Fruit fly (Drosophila melanogaster): ENCODE results near the gene oc.

Gene oc

dm6 chrX:8588607-8589171 is 61.8 kb downstream of the oc start, which contains the start of gene CG12081 (continued):
- TF ChIP-seq nerfin-2 (GFP tag; IDR thresholded peaks at IDR 0.05; ENCODE audit: partially characterized antibody) (peak; percentile 85), CG11247 (GFP tag; IDR thresholded peaks at IDR 0.05) (no peak), NK7.1 (GFP tag; optimal IDR thresholded peaks at IDR 0.05) (no peak), Mrtf (GFP tag; IDR thresholded peaks at IDR 0.05) (no peak), gsb (GFP tag; IDR thresholded peaks at IDR 0.05) (no peak), CG8359 (GFP tag; optimal IDR thresholded peaks at IDR 0.05; ENCODE audit: borderline replicate concordance) (no peak), unpg (GFP tag; optimal IDR thresholded peaks at IDR 0.05) (no peak), CG17328 (GFP tag; IDR thresholded peaks at IDR 0.05) (no peak), CG12659 (GFP tag; optimal IDR thresholded peaks at IDR 0.05) (peak; percentile 90), CG17361 (GFP tag; IDR thresholded peaks at IDR 0.05) (no peak), CG42726 (GFP tag; IDR thresholded peaks at IDR 0.05; ENCODE audit: partially characterized antibody) (peak; percentile 83), usp (GFP tag; optimal IDR thresholded peaks at IDR 0.05) (no peak), sna (GFP tag; IDR thresholded peaks at IDR 0.05; ENCODE audit: partially characterized antibody) (peak; percentile 81), slp2 (GFP tag; optimal IDR thresholded peaks at IDR 0.05) (no peak), CG6689 (GFP tag; IDR thresholded peaks at IDR 0.05) (no peak), CG8281 (tag; optimal IDR thresholded peaks at IDR 0.05) (no peak), CG31224 (GFP tag; IDR thresholded peaks at IDR 0.05) (no peak), tap (tag; optimal IDR thresholded peaks at IDR 0.05) (no peak), CG8478 (optimal IDR thresholded peaks at IDR 0.05) (no peak), hb (GFP tag; IDR thresholded peaks at IDR 0.05; ENCODE audit: partially characterized antibody) (peak; percentile 85), CG12744 (GFP tag; optimal IDR thresholded peaks at IDR 0.05) (no peak), shn (GFP tag; optimal IDR thresholded peaks at IDR 0.05) (no peak), CG7963 (GFP tag; IDR thresholded peaks at IDR 0.05; ENCODE audit: partially characterized antibody) (peak; percentile 87), Dfd (GFP tag; optimal IDR thresholded peaks at IDR 0.05) (no peak), dmrt11E (tag; optimal IDR thresholded peaks at IDR 0.05) (no peak), Ravus (GFP tag; IDR thresholded peaks at IDR 0.05) (no peak), unc-4 (GFP tag; IDR thresholded peaks at IDR 0.05; ENCODE audit: partially characterized antibody) (peak; percentile 83), CG9215 (GFP tag; IDR thresholded peaks at IDR 0.05) (no peak), Dek (tag; optimal IDR thresholded peaks at IDR 0.05) (peak; percentile 7), CG3163 (GFP tag; optimal IDR thresholded peaks at IDR 0.05) (no peak), nau (GFP tag; optimal IDR thresholded peaks at IDR 0.05) (no peak), mld (GFP tag; IDR thresholded peaks at IDR 0.05; ENCODE audit: partially characterized antibody) (peak; percentile 86; the same call in 2 of the 3 replicates), PHDP (tag; optimal IDR thresholded peaks at IDR 0.05) (no peak), CG17612 (GFP tag; IDR thresholded peaks at IDR 0.05) (no peak), abd-A (tag; optimal IDR thresholded peaks at IDR 0.05) (no peak), sim (GFP tag; IDR thresholded peaks at IDR 0.05) (no peak), TFAM (GFP tag; optimal IDR thresholded peaks at IDR 0.05) (no peak), pnt (GFP tag; optimal IDR thresholded peaks at IDR 0.05) (no peak), ftz-f1 (GFP tag; optimal IDR thresholded peaks at IDR 0.05) (peak; percentile 94), Fer1 (GFP tag; optimal IDR thresholded peaks at IDR 0.05) (peak; percentile 15), CG12942 (GFP tag; optimal IDR thresholded peaks at IDR 0.05) (no peak), CG10565 (GFP tag; optimal IDR thresholded peaks at IDR 0.05) (no peak), CG7357 (GFP tag; IDR thresholded peaks at IDR 0.05) (peak; percentile 94), tll (GFP tag; optimal IDR thresholded peaks at IDR 0.05) (no peak), CG17568 (GFP tag; optimal IDR thresholded peaks at IDR 0.05) (no peak), seq (GFP tag; IDR thresholded peaks at IDR 0.05) (no peak), GATAe (GFP tag; conservative IDR thresholded peaks at IDR 0.05) (no peak), CG2116 (GFP tag; optimal IDR thresholded peaks at IDR 0.05) (peak; percentile 96), Adf1 (GFP tag; IDR thresholded peaks at IDR 0.05) (peak; percentile 29; the same call in 1 of the 2 replicates), CG32767 (GFP tag; IDR thresholded peaks at IDR 0.05) (no peak), D19A (tag; optimal IDR thresholded peaks at IDR 0.05) (no peak)
